Worm (Caenorhabditis elegans): ENCODE measurements around the gene cdo-1.

Gene cdo-1

DNA sequence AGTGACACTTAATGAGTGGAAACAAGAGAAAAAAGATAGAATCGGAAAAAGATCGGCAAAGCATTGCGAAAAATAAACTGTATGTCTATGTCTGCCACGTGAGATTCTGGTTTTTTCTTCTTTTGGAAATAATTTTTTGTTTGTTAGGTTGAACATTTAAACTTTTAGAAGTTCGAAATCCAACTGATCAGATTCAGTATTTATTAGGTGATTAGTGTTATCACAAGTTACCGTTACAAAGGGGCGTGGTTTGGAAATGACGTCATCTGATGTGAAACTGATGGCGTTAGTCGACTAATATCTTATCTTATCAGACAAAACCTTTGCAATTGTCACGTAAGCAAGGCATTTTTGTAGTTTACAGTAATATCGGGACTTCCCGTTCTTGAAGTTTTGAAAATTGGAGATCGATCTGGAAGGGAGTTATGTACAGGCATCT lies 934 bp upstream of the cdo-1 start (continued):
- peak; percentile 15 for TF ChIP-seq nhr-10 (tag; optimal IDR thresholded peaks at IDR 0.05)
- TF ChIP-seq ces-1 (GFP tag; optimal IDR thresholded peaks at IDR 0.05) = no peak
- peak; percentile 53 for TF ChIP-seq dmd-6 (GFP tag; IDR thresholded peaks at IDR 0.05)
- TF ChIP-seq cey-2 (tag; optimal IDR thresholded peaks at IDR 0.05; ENCODE audit: borderline replicate concordance, insufficient read depth) = peak; percentile 36
- TF ChIP-seq T20F7.1 (GFP tag; optimal IDR thresholded peaks at IDR 0.05) = no peak
- TF ChIP-seq unc-130 (GFP tag; optimal IDR thresholded peaks at IDR 0.05) = no peak
- no peak for TF ChIP-seq nhr-6 (tag; optimal IDR thresholded peaks at IDR 0.05)
- TF ChIP-seq madf-5 (GFP tag; IDR thresholded peaks at IDR 0.05) = no peak
- TF ChIP-seq F26F4.8 (GFP tag; conservative IDR thresholded peaks at IDR 0.05) = no peak
- TF ChIP-seq lin-29 (GFP tag; IDR thresholded peaks at IDR 0.05) = no peak
- TF ChIP-seq ZK546.5 (tag; optimal IDR thresholded peaks at IDR 0.05) = no peak
- TF ChIP-seq D1046.2 (GFP tag; IDR thresholded peaks at IDR 0.05) = no peak
- peak; percentile 61 to 85 for TF ChIP-seq mdl-1 (tag; optimal IDR thresholded peaks at IDR 0.05)
- no peak for TF ChIP-seq daf-8 (GFP tag; IDR thresholded peaks at IDR 0.05)
- peak; percentile 81 for TF ChIP-seq nhr-28 (tag; optimal IDR thresholded peaks at IDR 0.05)
- no peak for TF ChIP-seq tag-97 (GFP tag; IDR thresholded peaks at IDR 0.05)
- no peak for TF ChIP-seq nhr-102 (tag; optimal IDR thresholded peaks at IDR 0.05)
- TF ChIP-seq nhr-237 (tag; optimal IDR thresholded peaks at IDR 0.05) = no peak
- no peak for TF ChIP-seq nhr-11 (tag; optimal IDR thresholded peaks at IDR 0.05)
- TF ChIP-seq lsy-2 (tag; optimal IDR thresholded peaks at IDR 0.05) = peak in 1 of 2 experiments; percentile 35
- no peak for TF ChIP-seq unc-39 (tag; optimal IDR thresholded peaks at IDR 0.05)
- no peak for TF ChIP-seq ceh-82 (tag; optimal IDR thresholded peaks at IDR 0.05)
- TF ChIP-seq nhr-41 (GFP tag; IDR thresholded peaks at IDR 0.05) = no peak
- TF ChIP-seq daf-12 (tag; optimal IDR thresholded peaks at IDR 0.05) = no peak
- TF ChIP-seq mdt-29 (GFP tag; IDR thresholded peaks at IDR 0.05) = no peak
- no peak for TF ChIP-seq skn-1 (tag; optimal IDR thresholded peaks at IDR 0.05)
- TF ChIP-seq F10B5.3 (tag; optimal IDR thresholded peaks at IDR 0.05) = no peak
- TF ChIP-seq zip-2 (tag; optimal IDR thresholded peaks at IDR 0.05) = no peak
- TF ChIP-seq nhr-48 (tag; optimal IDR thresholded peaks at IDR 0.05) = peak; percentile 85
- TF ChIP-seq dpl-1 (GFP tag; optimal IDR thresholded peaks at IDR 0.05) = no peak
- no peak for TF ChIP-seq Y75B8A.6 (GFP tag; IDR thresholded peaks at IDR 0.05)
- no peak for TF ChIP-seq F37D6.2 (tag; optimal IDR thresholded peaks at IDR 0.05)
- TF ChIP-seq daf-16 (GFP tag; optimal IDR thresholded peaks at IDR 0.05) = no peak
- TF ChIP-seq daf-16 (tag; optimal IDR thresholded peaks at IDR 0.05) = no peak
- TF ChIP-seq nhr-77 (tag; optimal IDR thresholded peaks at IDR 0.05) = peak; percentile 27
- no peak for TF ChIP-seq lin-13 (GFP tag; optimal IDR thresholded peaks at IDR 0.05)
- TF ChIP-seq nhr-25 (tag; optimal IDR thresholded peaks at IDR 0.05; ENCODE audit: borderline replicate concordance, insufficient read depth) = peak; percentile 57
- no peak for TF ChIP-seq lin-15B (tag; optimal IDR thresholded peaks at IDR 0.05)
- no peak for TF ChIP-seq duxl-1 (tag; optimal IDR thresholded peaks at IDR 0.05; ENCODE audit: poor library complexity)
- no peak for TF ChIP-seq lin-39 (tag; optimal IDR thresholded peaks at IDR 0.05)
- no peak for TF ChIP-seq lin-38 (GFP tag; IDR thresholded peaks at IDR 0.05)
- no peak for TF ChIP-seq nhr-42 (GFP tag; IDR thresholded peaks at IDR 0.05)
- no peak for TF ChIP-seq attf-4 (tag; optimal IDR thresholded peaks at IDR 0.05)
- no peak for TF ChIP-seq nhr-76 (tag; optimal IDR thresholded peaks at IDR 0.05)
- TF ChIP-seq dmd-9 (GFP tag; IDR thresholded peaks at IDR 0.05) = no peak
- TF ChIP-seq mes-2 (tag; optimal IDR thresholded peaks at IDR 0.05; ENCODE audit: poor library complexity, severe bottlenecking) = no peak
- TF ChIP-seq gei-8 (GFP tag; optimal IDR thresholded peaks at IDR 0.05) = no peak
- TF ChIP-seq ceh-20 (GFP tag; IDR thresholded peaks at IDR 0.05) = 0 out of 2 replicates have a peak, but pooled peaks have one; percentile 46
- no peak for TF ChIP-seq pqm-1 (tag; optimal IDR thresholded peaks at IDR 0.05)
- TF ChIP-seq hmg-1.1 (GFP tag; IDR thresholded peaks at IDR 0.05) = no peak
- TF ChIP-seq aha-1 (tag) = peak; percentile 100
- no peak for TF ChIP-seq fos-1 (tag; optimal IDR thresholded peaks at IDR 0.05)
- no peak for TF ChIP-seq saeg-2 (GFP tag; IDR thresholded peaks at IDR 0.05)

Data from whole organism, L4 larva.